Worm (Caenorhabditis elegans): Measurements from ENCODE around the gene F28A12.3.

The F28A12.3 gene

ce11 chrV:8606099-8606696 is 35.0 kb downstream of the F28A12.3 start, which contains the start of gene vps-60 (continued):
- TF ChIP-seq D1046.2 (GFP tag; IDR thresholded peaks at IDR 0.05) (no peak), skn-1 (tag; optimal IDR thresholded peaks at IDR 0.05) (no peak), jun-1 (tag; optimal IDR thresholded peaks at IDR 0.05) (peak; percentile 90), F49E8.2 (tag; optimal IDR thresholded peaks at IDR 0.05; ENCODE audit: borderline replicate concordance) (no peak), cey-2 (tag; optimal IDR thresholded peaks at IDR 0.05; ENCODE audit: borderline replicate concordance, insufficient read depth) (peak; percentile 21), ama-1 (optimal IDR thresholded peaks at IDR 0.05) (peak; percentile 50), zfp-3 (GFP tag; conservative IDR thresholded peaks at IDR 0.05) (peak; percentile 55; the same call in 1 of the 2 replicates), unc-62 (GFP tag; optimal IDR thresholded peaks at IDR 0.05 in 1 of 2) (peak in 1 of 2 experiments; percentile 96), unc-62 (tag; optimal IDR thresholded peaks at IDR 0.05) (no peak), zag-1 (tag; optimal IDR thresholded peaks at IDR 0.05) (no peak), nhr-42 (GFP tag; IDR thresholded peaks at IDR 0.05) (peak; percentile 77; the same call in 1 of the 2 replicates)

ce11 chrV:8603272-8603671 is 37.9 kb downstream of the F28A12.3 start, which contains the start of gene F41E6.5:
Gene F41E6.5, plus strand, starts transcription at chrV:8603480.
- TF ChIP-seq vab-7 (GFP tag; IDR thresholded peaks at IDR 0.05) (no peak), dpl-1 (GFP tag; optimal IDR thresholded peaks at IDR 0.05) (no peak), rbr-2 (tag; optimal IDR thresholded peaks at IDR 0.05) (no peak), ztf-11 (tag; optimal IDR thresholded peaks at IDR 0.05) (no peak), mdl-1 (tag; optimal IDR thresholded peaks at IDR 0.05) (peak in 1 of 2 experiments; percentile 79), F26F4.8 (GFP tag; conservative IDR thresholded peaks at IDR 0.05) (no peak), lin-38 (GFP tag; IDR thresholded peaks at IDR 0.05) (no peak), nhr-25 (tag; optimal IDR thresholded peaks at IDR 0.05; ENCODE audit: borderline replicate concordance, insufficient read depth) (no peak), dve-1 (tag; optimal IDR thresholded peaks at IDR 0.05; ENCODE audit: insufficient read depth) (peak; percentile 73), F44E2.7 (GFP tag; IDR thresholded peaks at IDR 0.05) (no peak), Y105C5A.15 (GFP tag; IDR thresholded peaks at IDR 0.05) (no peak), hlh-30 (tag; optimal IDR thresholded peaks at IDR 0.05; ENCODE audit: insufficient read depth) (peak; percentile 48), spr-1 (tag; optimal IDR thresholded peaks at IDR 0.05) (no peak), ces-1 (GFP tag; optimal IDR thresholded peaks at IDR 0.05) (no peak), nhr-48 (tag; optimal IDR thresholded peaks at IDR 0.05) (no peak), hif-1 (tag; optimal IDR thresholded peaks at IDR 0.05) (peak in 1 of 2 experiments; percentile 18), lin-15B (tag; optimal IDR thresholded peaks at IDR 0.05) (no peak), daf-16 (GFP tag; optimal IDR thresholded peaks at IDR 0.05) (no peak), daf-16 (tag; optimal IDR thresholded peaks at IDR 0.05) (peak; percentile 90), nhr-41 (GFP tag; IDR thresholded peaks at IDR 0.05) (no peak), mxl-3 (GFP tag; optimal IDR thresholded peaks at IDR 0.05) (peak; percentile 63), pqm-1 (tag; optimal IDR thresholded peaks at IDR 0.05) (peak; percentile 54), spr-3 (GFP tag; optimal IDR thresholded peaks at IDR 0.05) (no peak), hlh-11 (tag; optimal IDR thresholded peaks at IDR 0.05) (peak; percentile 66), lin-13 (GFP tag; optimal IDR thresholded peaks at IDR 0.05) (no peak), nhr-77 (tag; optimal IDR thresholded peaks at IDR 0.05) (peak; percentile 59), fkh-10 (GFP tag; optimal IDR thresholded peaks at IDR 0.05) (no peak), lir-3 (tag; optimal IDR thresholded peaks at IDR 0.05) (no peak), skn-1 (tag; optimal IDR thresholded peaks at IDR 0.05) (no peak), nhr-76 (tag; optimal IDR thresholded peaks at IDR 0.05) (no peak), dmd-6 (GFP tag; IDR thresholded peaks at IDR 0.05) (peak; percentile 65), tra-1 (GFP tag; IDR thresholded peaks at IDR 0.05) (no peak), set-16 (GFP tag; IDR thresholded peaks at IDR 0.05) (no peak), nhr-10 (tag; optimal IDR thresholded peaks at IDR 0.05) (no peak), nhr-28 (tag; optimal IDR thresholded peaks at IDR 0.05) (peak; percentile 74), D1046.2 (GFP tag; IDR thresholded peaks at IDR 0.05) (no peak), hmg-1.1 (GFP tag; IDR thresholded peaks at IDR 0.05) (no peak), madf-9 (GFP tag; conservative IDR thresholded peaks at IDR 0.05) (no peak), unc-39 (tag; optimal IDR thresholded peaks at IDR 0.05) (no peak), attf-4 (tag; optimal IDR thresholded peaks at IDR 0.05) (no peak), aly-2 (tag; optimal IDR thresholded peaks at IDR 0.05) (no peak)
